Worm (Caenorhabditis elegans) whole organism, L3 larva: ENCODE data around the gene ncs-7.

Experiments
- aly-2 ChIP-seq: fragments of 150-350 bp; optimal IDR thresholded peaks from 2 replicates; lab custom pipeline; 2014; ENCODE audit warnings: missing biosample characterization, missing genetic modification characterization
- daf-12 ChIP-seq: fragments of 150-350 bp; optimal IDR thresholded peaks from 2 replicates; lab custom pipeline; 2014; ENCODE audit warnings: missing biosample characterization, missing genetic modification reagents, missing genetic modification characterization
- egl-27 ChIP-seq: sonication (generic microtip); optimal IDR thresholded peaks from 4 replicates; lab custom pipeline; 2017; ENCODE audit warnings: missing biosample characterization, missing genetic modification reagents, missing genetic modification characterization
- elt-1 ChIP-seq: fragments of 150-350 bp; optimal IDR thresholded peaks from 2 replicates; lab custom pipeline; 2014; ENCODE audit warnings: missing biosample characterization, missing genetic modification characterization
- jun-1 ChIP-seq: fragments of 150-350 bp; optimal IDR thresholded peaks from 2 replicates; lab custom pipeline; 2014; ENCODE audit warnings: missing biosample characterization, missing genetic modification reagents, missing genetic modification characterization
- nhr-12 ChIP-seq: fragments of 150-350 bp; optimal IDR thresholded peaks from 2 replicates; lab custom pipeline; 2014; ENCODE audit warnings: missing biosample characterization, missing genetic modification characterization
- nhr-23 ChIP-seq: fragments of 150-350 bp; optimal IDR thresholded peaks from 2 replicates; lab custom pipeline; 2014; ENCODE audit warnings: missing biosample characterization, missing genetic modification reagents, missing genetic modification characterization
- nhr-237 ChIP-seq: fragments of 150-350 bp; optimal IDR thresholded peaks from 2 replicates; lab custom pipeline; 2014; ENCODE audit warnings: missing biosample characterization, missing genetic modification characterization
- unc-39 ChIP-seq: sonication (generic microtip); optimal IDR thresholded peaks from 4 replicates; lab custom pipeline; 2017; ENCODE audit warnings: missing biosample characterization, missing genetic modification characterization

- TF ChIP-seq nhr-23 (tag; lab: Kevin White, UChicago): peak; percentile 41
- no peak for TF ChIP-seq unc-39 (tag; lab: Kevin White, UChicago)
- no peak for TF ChIP-seq egl-27 (tag; lab: Kevin White, UChicago)
- no peak for TF ChIP-seq jun-1 (tag; lab: Kevin White, UChicago)
- TF ChIP-seq aly-2 (tag; lab: Kevin White, UChicago): no peak
- no peak for TF ChIP-seq daf-12
- TF ChIP-seq nhr-237 (tag; lab: Kevin White, UChicago): no peak
- no peak for TF ChIP-seq nhr-12 (tag; lab: Kevin White, UChicago)
- peak; percentile 40 for TF ChIP-seq elt-1
Observed at ce11 chrX:17610406-17610981, 3.9 kb upstream of the ncs-7 start.
